Worm (Caenorhabditis elegans): Measurements from ENCODE around the gene saps-1.

DNA sequence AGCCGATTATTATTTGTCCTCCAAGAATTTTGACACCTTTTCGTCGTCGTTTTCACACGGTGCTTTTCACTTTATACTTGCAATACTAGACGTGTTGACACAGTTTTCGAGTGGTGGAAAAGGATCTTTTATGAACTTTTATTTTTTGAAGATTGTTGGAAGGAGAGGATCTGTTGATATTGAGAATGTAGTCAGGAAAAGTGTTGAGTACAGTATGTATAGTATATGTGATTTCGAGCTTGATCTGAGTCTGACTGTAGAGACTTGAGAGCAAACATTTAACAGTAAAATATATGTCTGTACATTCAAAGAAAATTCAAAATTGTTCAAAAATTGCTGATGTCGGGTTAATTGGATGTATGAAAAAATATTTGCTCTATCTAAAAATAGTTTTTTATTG, 38.7 kb downstream of the saps-1 start:
- no peak for TF ChIP-seq dao-5 (tag; optimal IDR thresholded peaks at IDR 0.05)
- no peak for TF ChIP-seq him-1 (tag; optimal IDR thresholded peaks at IDR 0.05)

All from whole organism, L4/young adult.